Worm (Caenorhabditis elegans) whole organism, early embryonic: ENCODE data around the gene Y41C4A.7.

Experiments
- B0310.2 ChIP-seq: sonication (generic microtip); optimal IDR thresholded peaks from 2 replicates; lab custom pipeline; 2016; ENCODE audit warnings: mild to moderate bottlenecking, missing genetic modification characterization, missing compliant biosample characterization
- F13C5.2 ChIP-seq: sonication (generic microtip); optimal IDR thresholded peaks from 2 replicates; lab custom pipeline; 2017; ENCODE audit warnings: mild to moderate bottlenecking, missing genetic modification characterization, inconsistent platforms, missing compliant biosample characterization
- ama-1 ChIP-seq: fragments of 150-350 bp; optimal IDR thresholded peaks from 2 replicates; lab custom pipeline; 2014
- ets-7 ChIP-seq: sonication (generic microtip); optimal IDR thresholded peaks from 2 replicates; lab custom pipeline; 2016; ENCODE audit warnings: missing genotype, missing genetic modification characterization, missing compliant biosample characterization
- hmg-4 ChIP-seq: fragments of 200-800 bp; sonication (Bioruptor generic); optimal IDR thresholded peaks from 2 replicates; lab custom pipeline; 2018; ENCODE audit warnings: mild to moderate bottlenecking, missing genetic modification characterization, missing compliant biosample characterization
- tbx-11 ChIP-seq: fragments of 200-800 bp; sonication (Bioruptor generic); IDR thresholded peaks from 2 replicates; pipeline ENCODE4 v1.3.6; 2022; ENCODE audit warnings: missing genetic modification characterization, missing compliant biosample characterization
- tbx-37 ChIP-seq: fragments of 200-800 bp; sonication (Bioruptor generic); conservative IDR thresholded peaks from 2 replicates; pipeline ENCODE4 v1.3.6; 2022; ENCODE audit warnings: missing genetic modification reagents, missing genetic modification characterization, missing compliant biosample characterization
- tra-4 ChIP-seq: sonication (generic microtip); optimal IDR thresholded peaks from 2 replicates; lab custom pipeline; 2017; ENCODE audit warnings: missing genetic modification characterization, missing compliant biosample characterization

DNA sequence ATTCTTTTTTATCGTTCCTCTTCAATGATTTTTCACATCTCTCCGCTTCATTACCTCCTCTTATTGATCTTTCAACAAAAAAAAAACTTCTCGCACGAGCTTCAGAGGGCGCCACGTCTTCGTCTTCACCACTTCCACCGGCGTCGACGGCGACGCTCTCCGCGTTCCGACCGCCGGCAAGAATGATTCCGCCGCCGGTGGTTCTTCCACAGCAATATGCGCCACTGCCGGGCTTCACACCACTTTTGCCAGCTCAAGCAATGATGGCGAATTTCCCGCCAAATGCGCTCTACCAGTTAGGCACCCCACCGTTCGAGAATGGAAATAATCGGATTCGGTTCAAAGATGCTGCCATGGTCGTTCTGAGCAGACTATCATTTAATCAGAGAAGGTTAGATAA lies 15.6 kb upstream of the Y41C4A.7 start:
- TF ChIP-seq hmg-4 (GFP tag; lab: Kevin White, UChicago) (no peak), F13C5.2 (no peak), tra-4 (no peak), B0310.2 (tag; lab: Kevin White, UChicago) (no peak), ets-7 (tag; lab: Kevin White, UChicago) (no peak), ama-1 (lab: Kevin White, UChicago) (no peak), tbx-11 (GFP tag; lab: Robert Waterston, UW) (no peak), tbx-37 (GFP tag; lab: Robert Waterston, UW) (no peak)
